Worm (Caenorhabditis elegans) whole organism, young adult: Measurements from ENCODE around the gene blos-8.

Experiments used
- B0336.3 ChIP-seq: fragments of 200-800 bp; sonication (Bioruptor generic); IDR thresholded peaks from 2 replicates; pipeline ENCODE4 v1.3.6; 2022; ENCODE audit warnings: missing genetic modification characterization, missing compliant biosample characterization
- akir-1 ChIP-seq: fragments of 200-800 bp; sonication (Bioruptor generic); optimal IDR thresholded peaks from 2 replicates; lab custom pipeline; 2018; ENCODE audit warnings: mild to moderate bottlenecking, missing genetic modification characterization, moderate library complexity, missing compliant biosample characterization
- chd-7 ChIP-seq: sonication (generic microtip); optimal IDR thresholded peaks from 2 replicates; lab custom pipeline; 2016; ENCODE audit warnings: mild to moderate bottlenecking, missing genetic modification characterization, moderate library complexity, missing compliant biosample characterization
- die-1 ChIP-seq: sonication (generic microtip); optimal IDR thresholded peaks from 2 replicates; lab custom pipeline; 2016; ENCODE audit warnings: missing genotype, mild to moderate bottlenecking, missing genetic modification characterization, missing compliant biosample characterization
- dpl-1 ChIP-seq: fragments of 150-350 bp; optimal IDR thresholded peaks from 2 replicates; lab custom pipeline; 2014; ENCODE audit warnings: missing biosample characterization, missing genetic modification reagents, missing genetic modification characterization
- let-526 ChIP-seq: fragments of 200-800 bp; sonication (Bioruptor generic); IDR thresholded peaks from 2 replicates; pipeline ENCODE4 v1.3.6; 2022; ENCODE audit warnings: missing genetic modification reagents, missing genetic modification characterization, missing compliant biosample characterization
- lin-26 ChIP-seq: fragments of 200-800 bp; sonication (Bioruptor generic); IDR thresholded peaks from 2 replicates; pipeline ENCODE4 v1.3.6; 2022; ENCODE audit warnings: missing genetic modification reagents, missing genetic modification characterization, missing compliant biosample characterization
- lin-54 ChIP-seq: fragments of 200-800 bp; sonication (Bioruptor generic); optimal IDR thresholded peaks from 2 replicates; lab custom pipeline; 2018; ENCODE audit warnings: mild to moderate bottlenecking, missing genetic modification characterization, missing compliant biosample characterization
- unc-62 ChIP-seq: fragments of 150-350 bp; optimal IDR thresholded peaks from 2 replicates; lab custom pipeline; 2014; ENCODE audit warnings: missing biosample characterization, missing genetic modification reagents, missing genetic modification characterization
- xnd-1 ChIP-seq: sonication (generic microtip); optimal IDR thresholded peaks from 2 replicates; lab custom pipeline; 2016; ENCODE audit warnings: missing genotype, missing genetic modification reagents, missing genetic modification characterization, missing compliant biosample characterization
- zim-3 ChIP-seq: sonication (generic microtip); optimal IDR thresholded peaks from 2 replicates; lab custom pipeline; 2017; ENCODE audit warnings: mild to moderate bottlenecking, missing genetic modification characterization, moderate library complexity, missing compliant biosample characterization
- ztf-3 ChIP-seq: fragments of 200-800 bp; sonication (Bioruptor generic); optimal IDR thresholded peaks from 2 replicates; lab custom pipeline; 2018; ENCODE audit warnings: mild to moderate bottlenecking, missing genetic modification characterization, missing compliant biosample characterization

DNA sequence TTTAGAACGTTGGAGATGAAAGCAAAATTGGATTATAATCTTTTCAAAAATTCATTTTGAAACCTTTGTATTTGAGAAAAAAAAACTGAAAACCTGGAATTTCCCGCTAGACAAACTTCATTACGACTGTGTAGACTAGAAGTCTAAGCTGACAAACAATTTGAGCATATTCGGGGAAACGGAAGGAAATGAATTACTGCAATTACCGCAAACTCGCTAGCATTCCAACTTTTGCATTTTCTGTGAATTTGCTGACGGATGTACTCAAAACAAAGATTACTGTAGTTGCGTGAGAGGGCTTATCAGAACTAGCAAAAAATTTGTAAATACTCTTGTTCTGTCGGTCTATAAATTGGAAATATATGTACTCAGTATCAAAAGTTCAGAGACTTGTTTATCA lies 41.1 kb downstream of the blos-8 start:
- TF ChIP-seq B0336.3 (no peak), unc-62 (GFP tag; lab: Kevin White, UChicago) (no peak), die-1 (tag; lab: Kevin White, UChicago) (no peak), chd-7 (no peak), zim-3 (no peak), let-526 (no peak), dpl-1 (GFP tag; lab: Kevin White, UChicago) (no peak), akir-1 (GFP tag; lab: Kevin White, UChicago) (no peak), xnd-1 (no peak), lin-26 (no peak), lin-54 (GFP tag; lab: Kevin White, UChicago) (no peak), ztf-3 (GFP tag; lab: Kevin White, UChicago) (no peak)
